Fruit fly (Drosophila melanogaster) whole organism, prepupa: Measurements from ENCODE around the gene Eip75B.

Source experiments
- Blimp-1 ChIP-seq: fragments of 200-800 bp; sonication (Bioruptor generic); optimal IDR thresholded peaks from 3 replicates; lab custom pipeline; 2017; ENCODE audit warnings: missing biosample characterization, missing genetic modification characterization, mild to moderate bottlenecking, moderate library complexity, missing genetic modification reagents
- CG10631 ChIP-seq: fragments of 200-800 bp; sonication (Bioruptor generic); optimal IDR thresholded peaks from 2 replicates; lab custom pipeline; 2016; ENCODE audit warnings: missing biosample characterization, missing genetic modification characterization
- CG11294 ChIP-seq: fragments of 200-800 bp; sonication (Bioruptor generic); IDR thresholded peaks from 2 replicates; pipeline ENCODE4 v1.3.6; 2022; ENCODE audit warnings: missing biosample characterization, missing genetic modification characterization
- CG11902 ChIP-seq: fragments of 200-800 bp; sonication (Bioruptor generic); optimal IDR thresholded peaks from 3 replicates; lab custom pipeline; 2016; ENCODE audit warnings: missing biosample characterization, missing genetic modification characterization
- CG15336 ChIP-seq: fragments of 200-800 bp; sonication (Bioruptor generic); IDR thresholded peaks from 2 replicates; pipeline ENCODE4 v1.3.6; 2022; ENCODE audit warnings: missing biosample characterization, missing genetic modification characterization
- CG16779 ChIP-seq: fragments of 200-800 bp; sonication (Bioruptor generic); optimal IDR thresholded peaks from 3 replicates; lab custom pipeline; 2017; ENCODE audit warnings: missing biosample characterization, mild to moderate bottlenecking, missing genetic modification characterization
- CG32006 ChIP-seq: fragments of 200-800 bp; sonication (Bioruptor generic); optimal IDR thresholded peaks from 3 replicates; lab custom pipeline; 2017; ENCODE audit warnings: missing biosample characterization, mild to moderate bottlenecking, missing genetic modification characterization
- CG34406 ChIP-seq: fragments of 200-800 bp; sonication (Bioruptor generic); optimal IDR thresholded peaks from 3 replicates; lab custom pipeline; 2016; ENCODE audit warnings: missing biosample characterization, missing genetic modification characterization
- CG3919 ChIP-seq: fragments of 200-800 bp; sonication (Bioruptor generic); optimal IDR thresholded peaks from 3 replicates; lab custom pipeline; 2016; ENCODE audit warnings: missing biosample characterization, missing genetic modification characterization
- CG4318 ChIP-seq: fragments of 200-800 bp; sonication (Bioruptor generic); optimal IDR thresholded peaks from 3 replicates; lab custom pipeline; 2017; ENCODE audit warnings: missing biosample characterization, mild to moderate bottlenecking, missing genetic modification characterization
- CG6163 ChIP-seq: fragments of 200-800 bp; sonication (Bioruptor generic); IDR thresholded peaks from 3 replicates; pipeline ENCODE4 v1.3.6; 2022; ENCODE audit warnings: missing biosample characterization, missing genetic modification characterization
- CG6276 ChIP-seq: fragments of 200-800 bp; sonication (Bioruptor generic); optimal IDR thresholded peaks from 2 replicates; lab custom pipeline; 2017; ENCODE audit warnings: missing biosample characterization, mild to moderate bottlenecking, missing genetic modification characterization
- CG6808 ChIP-seq: fragments of 200-800 bp; sonication (Bioruptor generic); optimal IDR thresholded peaks from 3 replicates; lab custom pipeline; 2017; ENCODE audit warnings: missing biosample characterization, missing genetic modification characterization, mild to moderate bottlenecking, moderate library complexity, missing genetic modification reagents
- CG8632 ChIP-seq: fragments of 200-800 bp; sonication (Bioruptor generic); optimal IDR thresholded peaks from 3 replicates; lab custom pipeline; 2016; ENCODE audit warnings: missing biosample characterization, missing genetic modification characterization
- CG9139 ChIP-seq: fragments of 200-800 bp; sonication (Bioruptor generic); optimal IDR thresholded peaks from 3 replicates; lab custom pipeline; 2017; ENCODE audit warnings: missing biosample characterization, mild to moderate bottlenecking, missing genetic modification characterization
- Eip75B ChIP-seq: fragments of 200-800 bp; sonication (Bioruptor generic); optimal IDR thresholded peaks from 3 replicates; lab custom pipeline; 2016; ENCODE audit warnings: missing biosample characterization, missing genetic modification characterization
- Gug ChIP-seq: fragments of 200-800 bp; sonication (Bioruptor generic); IDR thresholded peaks from 2 replicates; pipeline ENCODE4 v1.3.6; 2022; ENCODE audit warnings: missing biosample characterization, missing genetic modification characterization
- Hr38 ChIP-seq: sonication (Bioruptor generic); optimal IDR thresholded peaks from 2 replicates; lab custom pipeline; 2016; ENCODE audit warnings: missing biosample characterization, missing genetic modification characterization
- Hr4 ChIP-seq: fragments of 200-800 bp; sonication (Bioruptor generic); optimal IDR thresholded peaks from 3 replicates; lab custom pipeline; 2016; ENCODE audit warnings: missing biosample characterization, missing genetic modification characterization
- Met ChIP-seq: fragments of 200-800 bp; sonication (Bioruptor generic); optimal IDR thresholded peaks from 3 replicates; lab custom pipeline; 2016; ENCODE audit warnings: missing biosample characterization, missing genetic modification characterization
- Sox102F ChIP-seq: fragments of 200-800 bp; sonication (Bioruptor generic); optimal IDR thresholded peaks from 2 replicates; lab custom pipeline; 2016; ENCODE audit warnings: missing biosample characterization, mild to moderate bottlenecking, missing genetic modification characterization
- dsx ChIP-seq: fragments of 200-800 bp; optimal IDR thresholded peaks from 3 replicates; lab custom pipeline; 2019; ENCODE audit warnings: missing biosample characterization, mild to moderate bottlenecking, missing genetic modification characterization, moderate library complexity; ENCODE audit not compliant: poor library complexity, severe bottlenecking
- esn ChIP-seq: fragments of 200-800 bp; sonication (Bioruptor generic); optimal IDR thresholded peaks from 2 replicates; lab custom pipeline; 2016; ENCODE audit warnings: missing biosample characterization, mild to moderate bottlenecking, missing genetic modification characterization, moderate library complexity
- fkh ChIP-seq: fragments of 200-800 bp; sonication (Bioruptor generic); optimal IDR thresholded peaks from 3 replicates; lab custom pipeline; 2017; ENCODE audit warnings: missing biosample characterization, mild to moderate bottlenecking, missing genetic modification characterization, moderate library complexity
- net ChIP-seq: fragments of 200-800 bp; sonication (Bioruptor generic); optimal IDR thresholded peaks from 3 replicates; lab custom pipeline; 2016; ENCODE audit warnings: missing biosample characterization, missing genetic modification characterization
- spab ChIP-seq: fragments of 200-800 bp; sonication (Bioruptor generic); optimal IDR thresholded peaks from 2 replicates; lab custom pipeline; 2017; ENCODE audit warnings: missing biosample characterization, mild to moderate bottlenecking, missing genetic modification characterization, missing genetic modification reagents
- svp ChIP-seq: fragments of 200-800 bp; sonication (Bioruptor generic); peaks from one replicate; lab custom pipeline; 2016; ENCODE audit warnings: missing biosample characterization, missing genetic modification characterization
- vri ChIP-seq: fragments of 200-800 bp; sonication (Bioruptor generic); optimal IDR thresholded peaks from 3 replicates; lab custom pipeline; 2016; ENCODE audit warnings: missing biosample characterization, mild to moderate bottlenecking, missing genetic modification characterization

Gene Eip75B

DNA sequence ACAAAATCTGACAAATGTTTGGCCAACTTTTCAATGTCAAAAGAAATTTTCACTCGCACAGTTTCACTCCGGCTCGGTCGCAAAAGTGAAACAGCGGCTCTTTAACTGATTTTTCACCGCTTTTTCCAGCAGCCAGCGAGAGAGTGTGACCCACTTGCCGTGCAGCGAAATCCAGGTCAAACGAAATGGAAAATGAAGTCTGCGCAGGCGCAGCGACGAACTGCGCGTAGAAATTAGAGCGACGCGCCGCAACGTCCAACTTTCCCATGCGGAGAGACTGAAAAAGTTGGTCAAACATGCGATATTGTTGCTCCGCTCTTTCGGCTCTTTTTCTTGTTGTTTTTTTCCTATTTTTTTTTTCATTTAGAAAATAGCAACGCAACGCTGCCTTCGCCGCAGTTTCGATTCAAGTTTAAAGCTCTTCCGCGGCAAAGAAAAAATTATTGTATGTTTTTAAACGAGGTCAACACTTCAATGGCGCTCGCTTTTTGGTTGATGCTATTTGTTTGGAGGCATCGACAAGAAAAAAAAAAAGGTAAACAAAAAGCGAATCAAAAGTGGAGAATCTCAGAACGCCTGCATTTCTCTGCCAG is 104.2 kb downstream of the Eip75B start:
- no peak for TF ChIP-seq Hr38 (GFP tag; lab: Kevin White, UChicago)
- no peak for TF ChIP-seq Met (GFP tag; lab: Kevin White, UChicago)
- TF ChIP-seq CG34406 (GFP tag; lab: Kevin White, UChicago), result no peak
- TF ChIP-seq Hr4 (GFP tag; lab: Kevin White, UChicago), result no peak
- TF ChIP-seq Eip75B (GFP tag; lab: Kevin White, UChicago), result no peak
- no peak for TF ChIP-seq esn (GFP tag; lab: Kevin White, UChicago)
- no peak for TF ChIP-seq CG6808 (GFP tag; lab: Kevin White, UChicago)
- 0 out of 3 replicates have a peak, but pooled peaks have one; percentile 23 for TF ChIP-seq CG6163 (GFP tag; lab: Robert Waterston, UW)
- TF ChIP-seq CG4318, result no peak
- no peak for TF ChIP-seq Sox102F (GFP tag; lab: Kevin White, UChicago)
- no peak for TF ChIP-seq Gug (GFP tag; lab: Robert Waterston, UW)
- no peak for TF ChIP-seq CG6276
- no peak for TF ChIP-seq dsx (GFP tag; lab: Kevin White, UChicago)
- TF ChIP-seq CG8632 (GFP tag; lab: Kevin White, UChicago), result no peak
- TF ChIP-seq CG32006 (GFP tag; lab: Kevin White, UChicago), result peak; percentile 34
- no peak for TF ChIP-seq svp
- no peak for TF ChIP-seq fkh (GFP tag; lab: Kevin White, UChicago)
- 0 out of 2 replicates have a peak, but pooled peaks have one; percentile 33 for TF ChIP-seq CG15336
- TF ChIP-seq CG10631, result no peak
- no peak for TF ChIP-seq Blimp-1 (GFP tag; lab: Kevin White, UChicago)
- no peak for TF ChIP-seq net (GFP tag; lab: Kevin White, UChicago)
- no peak for TF ChIP-seq CG9139 (GFP tag; lab: Kevin White, UChicago)
- no peak for TF ChIP-seq spab (GFP tag; lab: Kevin White, UChicago)
- no peak for TF ChIP-seq CG3919 (GFP tag; lab: Kevin White, UChicago)

dm6 chr3L:17958977-17959279 is 105.6 kb downstream of the Eip75B start:
- no peak for TF ChIP-seq Gug (GFP tag; lab: Robert Waterston, UW)
- TF ChIP-seq svp, result peak; percentile 50

DNA sequence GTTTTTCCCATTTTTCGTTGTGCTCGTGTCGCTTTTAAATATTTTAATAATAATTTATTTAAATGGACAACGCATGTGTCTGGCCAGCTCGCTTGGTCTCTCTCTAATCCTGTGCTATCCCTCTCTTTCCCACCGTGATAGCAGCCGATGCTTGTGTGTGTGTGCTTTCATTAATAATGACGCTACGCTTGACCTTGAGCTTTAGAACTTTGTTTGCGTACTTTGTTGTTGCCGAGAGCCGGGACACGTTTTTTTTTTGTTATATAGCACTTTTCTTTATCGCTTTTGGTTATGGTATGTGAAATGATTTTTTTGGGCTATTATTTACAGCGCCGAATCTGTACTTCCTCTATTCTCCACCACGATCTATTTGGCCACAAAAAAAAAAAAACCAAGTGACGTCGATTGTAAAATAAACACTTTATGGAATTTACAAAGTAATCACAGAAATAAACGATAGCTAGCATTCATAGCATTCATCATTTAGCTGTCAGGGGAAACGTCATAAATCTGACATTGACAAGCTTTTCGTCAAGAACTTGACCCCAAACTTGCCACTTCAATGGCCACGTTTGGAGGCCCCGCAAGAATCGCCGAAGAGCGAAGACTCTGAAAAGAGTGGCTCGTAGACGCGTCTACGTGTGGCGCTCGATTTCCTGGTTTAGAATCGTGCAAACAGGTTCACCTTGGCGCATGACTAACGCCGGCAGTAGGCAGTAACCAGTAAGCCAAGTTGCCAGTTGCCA is 106.1 kb downstream of the Eip75B start:
- TF ChIP-seq CG11294 (GFP tag; lab: Robert Waterston, UW) (no peak), svp (peak; percentile 61), fkh (GFP tag; lab: Kevin White, UChicago) (peak; percentile 48)

- TF ChIP-seq CG6808 (GFP tag; lab: Kevin White, UChicago) (no peak), fkh (GFP tag; lab: Kevin White, UChicago) (peak; percentile 63), CG16779 (tag; lab: Kevin White, UChicago) (peak; percentile 27)
These were observed 108.0 kb downstream of the Eip75B start for dm6 chr3L:17956369-17957007.

DNA sequence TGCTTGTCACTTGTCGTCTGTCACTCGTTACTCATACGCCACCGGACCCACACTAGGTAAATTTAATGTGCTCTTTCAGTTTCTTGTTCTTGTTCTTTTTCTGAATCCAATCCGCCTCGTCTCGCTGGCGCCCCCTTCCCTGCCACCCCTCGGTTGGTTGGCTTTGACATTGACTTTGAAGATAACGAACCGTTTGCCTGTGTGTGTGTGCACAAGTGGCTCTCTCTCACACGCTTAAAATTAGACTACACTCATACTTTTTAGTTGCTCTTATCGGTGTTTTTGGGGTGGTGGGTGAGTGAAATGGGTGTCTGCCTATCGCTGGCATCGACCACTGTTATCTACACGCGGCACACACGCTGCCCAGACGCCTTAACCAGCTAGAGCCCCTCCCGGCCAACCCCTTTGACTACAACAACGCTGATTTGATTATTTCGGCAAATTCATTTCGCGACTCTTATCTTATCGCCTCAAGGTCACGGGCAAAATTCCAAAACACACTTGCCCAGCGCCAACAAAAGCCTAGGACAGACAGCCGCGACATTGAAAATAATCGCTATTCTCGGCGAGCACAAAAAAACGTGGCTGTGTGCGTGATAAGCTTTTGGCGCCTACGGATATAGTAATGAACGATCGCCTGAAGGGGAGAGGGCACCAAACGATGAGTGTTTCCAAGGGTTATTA is 114.2 kb downstream of the Eip75B start:
- TF ChIP-seq CG9139 (GFP tag; lab: Kevin White, UChicago), result no peak
- no peak for TF ChIP-seq CG11902
- TF ChIP-seq vri, result peak; percentile 79
- 0 out of 3 replicates have a peak, but pooled peaks have one; percentile 47 for TF ChIP-seq CG6163 (GFP tag; lab: Robert Waterston, UW)
- TF ChIP-seq, all 60 proteins: peak for 2
